Fruit fly (Drosophila melanogaster): ENCODE measurements around the gene Afti.

The Afti gene

dm6 chr3R:14332735-14333134 is 6.2 kb upstream of the Afti start (continued):
- TF ChIP-seq CG34224 (GFP tag; IDR thresholded peaks at IDR 0.05; ENCODE audit: partially characterized antibody) (no peak), hkb (optimal IDR thresholded peaks at IDR 0.05) (no peak), hkb (GFP tag; IDR thresholded peaks at IDR 0.05) (0 out of 2 replicates have a peak, but pooled peaks have one; percentile 16), Hmx (GFP tag; optimal IDR thresholded peaks at IDR 0.05) (no peak), TFAM (GFP tag; optimal IDR thresholded peaks at IDR 0.05) (no peak), pb (GFP tag; optimal IDR thresholded peaks at IDR 0.05) (no peak), Bgb (GFP tag; IDR thresholded peaks at IDR 0.05; ENCODE audit: partially characterized antibody) (no peak), Jarid2 (GFP tag; optimal IDR thresholded peaks at IDR 0.05) (no peak), crc (GFP tag; optimal IDR thresholded peaks at IDR 0.05) (no peak), cg (GFP tag; optimal IDR thresholded peaks at IDR 0.05) (peak; percentile 12), CG15479 (GFP tag; optimal IDR thresholded peaks at IDR 0.05) (no peak), CG32767 (GFP tag; IDR thresholded peaks at IDR 0.05) (no peak), YL-1 (GFP tag; optimal IDR thresholded peaks at IDR 0.05) (no peak), CG6765 (GFP tag; optimal IDR thresholded peaks at IDR 0.05) (no peak), caup (GFP tag; optimal IDR thresholded peaks at IDR 0.05; ENCODE audit: severe bottlenecking) (no peak), tll (GFP tag; optimal IDR thresholded peaks at IDR 0.05) (no peak), Hand (GFP tag; optimal IDR thresholded peaks at IDR 0.05) (no peak), CG11398 (GFP tag; optimal IDR thresholded peaks at IDR 0.05) (no peak), ac (GFP tag; optimal IDR thresholded peaks at IDR 0.05) (no peak), lmd (GFP tag; IDR thresholded peaks at IDR 0.05) (peak; percentile 12; the same call in 1 of the 2 replicates), tin (GFP tag; optimal IDR thresholded peaks at IDR 0.05) (no peak), CG18262 (tag; optimal IDR thresholded peaks at IDR 0.05) (peak; percentile 43), BEAF-32 (GFP tag; optimal IDR thresholded peaks at IDR 0.05) (no peak), Optix (GFP tag; IDR thresholded peaks at IDR 0.05) (no peak), crp (GFP tag; optimal IDR thresholded peaks at IDR 0.05) (no peak), Fer2 (tag; optimal IDR thresholded peaks at IDR 0.05) (no peak), CG9727 (GFP tag; optimal IDR thresholded peaks at IDR 0.05) (no peak), lov (optimal IDR thresholded peaks at IDR 0.05) (no peak), lov (GFP tag; IDR thresholded peaks at IDR 0.05) (no peak), otp (GFP tag; IDR thresholded peaks at IDR 0.05) (no peak), CG16779 (GFP tag; IDR thresholded peaks at IDR 0.05) (no peak), CG17612 (GFP tag; IDR thresholded peaks at IDR 0.05) (no peak), ato (GFP tag; IDR thresholded peaks at IDR 0.05; ENCODE audit: partially characterized antibody) (no peak), Oli (tag; optimal IDR thresholded peaks at IDR 0.05) (peak; percentile 37), chn (GFP tag; optimal IDR thresholded peaks at IDR 0.05) (no peak), CG10267 (tag; optimal IDR thresholded peaks at IDR 0.05) (peak; percentile 2), Neu2 (GFP tag; optimal IDR thresholded peaks at IDR 0.05; ENCODE audit: borderline replicate concordance) (no peak), CG12236 (GFP tag; optimal IDR thresholded peaks at IDR 0.05) (no peak), kay (GFP tag; optimal IDR thresholded peaks at IDR 0.05) (no peak), gfzf (GFP tag; optimal IDR thresholded peaks at IDR 0.05) (no peak), Sry-δ (GFP tag; optimal IDR thresholded peaks at IDR 0.05) (no peak), CG6791 (GFP tag; IDR thresholded peaks at IDR 0.05; ENCODE audit: partially characterized antibody) (no peak), CG12071 (GFP tag; optimal IDR thresholded peaks at IDR 0.05) (no peak), Asciz (GFP tag; optimal IDR thresholded peaks at IDR 0.05) (peak; percentile 33), Gug (GFP tag; IDR thresholded peaks at IDR 0.05) (0 out of 4 replicates have a peak, but pooled peaks have one; percentile 7), HHEX (GFP tag; optimal IDR thresholded peaks at IDR 0.05) (peak; percentile 24), CG6813 (GFP tag; optimal IDR thresholded peaks at IDR 0.05) (no peak), twi (tag; optimal IDR thresholded peaks at IDR 0.05) (peak; percentile 5), crol (GFP tag; IDR thresholded peaks at IDR 0.05) (no peak), dmrt99B (tag; optimal IDR thresholded peaks at IDR 0.05) (peak; percentile 47)

All from whole organism, embryonic.